Fruit fly (Drosophila melanogaster): Measurements from ENCODE around the gene Smyd5.

The Smyd5 gene

dm6 chr3R:21198073-21198472, 20.5 kb downstream of the Smyd5 start (continued):
- TF ChIP-seq sens (GFP tag) (no peak), otp (GFP tag; IDR thresholded peaks at IDR 0.05) (no peak), Pdp1 (GFP tag; optimal IDR thresholded peaks at IDR 0.05) (peak in 1 of 2 experiments; percentile 74), Ptx1 (GFP tag; IDR thresholded peaks at IDR 0.05) (no peak), Med (GFP tag) (peak; percentile 57), rib (GFP tag; IDR thresholded peaks at IDR 0.05) (peak; percentile 63; the same call in 1 of the 2 replicates), B-H2 (GFP tag; optimal IDR thresholded peaks at IDR 0.05) (peak; percentile 36), BtbVII (GFP tag; optimal IDR thresholded peaks at IDR 0.05) (peak; percentile 1), CG8290 (GFP tag; optimal IDR thresholded peaks at IDR 0.05) (no peak), CG8290 (tag; optimal IDR thresholded peaks at IDR 0.05) (peak in 1 of 2 experiments; percentile 5), emc (GFP tag; optimal IDR thresholded peaks at IDR 0.05) (no peak), sd (tag; optimal IDR thresholded peaks at IDR 0.05) (peak; percentile 83), C15 (GFP tag; IDR thresholded peaks at IDR 0.05) (0 out of 3 replicates have a peak, but pooled peaks have one; percentile 38), cwo (GFP tag; optimal IDR thresholded peaks at IDR 0.05) (peak; percentile 60), exex (tag; optimal IDR thresholded peaks at IDR 0.05) (peak; percentile 97), ftz-f1 (GFP tag; optimal IDR thresholded peaks at IDR 0.05) (no peak), sug (tag; optimal IDR thresholded peaks at IDR 0.05) (peak; percentile 100), caup (GFP tag; optimal IDR thresholded peaks at IDR 0.05; ENCODE audit: severe bottlenecking) (peak; percentile 28), nau (GFP tag; optimal IDR thresholded peaks at IDR 0.05) (no peak), Xbp1 (GFP tag; optimal IDR thresholded peaks at IDR 0.05) (no peak)

- TF ChIP-seq Med (GFP tag) (peak; percentile 18), CG3065 (GFP tag; optimal IDR thresholded peaks at IDR 0.05) (no peak)
These were observed 21.0 kb downstream of the Smyd5 start for dm6 chr3R:21197566-21197965.

- TF ChIP-seq Blimp-1 (GFP tag; optimal IDR thresholded peaks at IDR 0.05) = peak; percentile 14
- TF ChIP-seq shn (GFP tag; optimal IDR thresholded peaks at IDR 0.05) = no peak
- peak; percentile 34 for TF ChIP-seq phol (tag; optimal IDR thresholded peaks at IDR 0.05)
- TF ChIP-seq CG8388 (GFP tag; optimal IDR thresholded peaks at IDR 0.05) = peak; percentile 1
- TF ChIP-seq chif (GFP tag; optimal IDR thresholded peaks at IDR 0.05) = peak in 1 of 2 experiments; percentile 21
- no peak for TF ChIP-seq CG2129 (GFP tag; IDR thresholded peaks at IDR 0.05; ENCODE audit: partially characterized antibody)
- TF ChIP-seq CG2678 (tag; optimal IDR thresholded peaks at IDR 0.05) = peak; percentile 21
- TF ChIP-seq CG30020 (tag; optimal IDR thresholded peaks at IDR 0.05) = no peak
- 0 out of 2 replicates have a peak, but pooled peaks have one; percentile 34 for TF ChIP-seq CG9932 (GFP tag; IDR thresholded peaks at IDR 0.05)
- TF ChIP-seq Oli (tag; optimal IDR thresholded peaks at IDR 0.05) = peak; percentile 32
- TF ChIP-seq H15 (GFP tag; IDR thresholded peaks at IDR 0.05) = 0 out of 3 replicates have a peak, but pooled peaks have one; percentile 12
- TF ChIP-seq ems (GFP tag; optimal IDR thresholded peaks at IDR 0.05) = no peak
- TF ChIP-seq otp (GFP tag; IDR thresholded peaks at IDR 0.05) = no peak
- TF ChIP-seq CG9727 (GFP tag; optimal IDR thresholded peaks at IDR 0.05) = peak; percentile 23
- no peak for TF ChIP-seq ssp (GFP tag; IDR thresholded peaks at IDR 0.05)
- TF ChIP-seq Ssrp (tag; optimal IDR thresholded peaks at IDR 0.05) = peak; percentile 5
- TF ChIP-seq ranshi (GFP tag; IDR thresholded peaks at IDR 0.05) = no peak
- peak in 1 of 2 experiments; percentile 40 for TF ChIP-seq bsh (GFP tag; optimal IDR thresholded peaks at IDR 0.05)
- 0 out of 2 replicates have a peak, but pooled peaks have one; percentile 35 for TF ChIP-seq CG31441 (GFP tag; IDR thresholded peaks at IDR 0.05)
- no peak for TF ChIP-seq prd (optimal IDR thresholded peaks at IDR 0.05)
- peak; percentile 56 for TF ChIP-seq prd (GFP tag; IDR thresholded peaks at IDR 0.05)
- peak; percentile 78 for TF ChIP-seq Ets65A (GFP tag)
- TF ChIP-seq sisA (GFP tag; IDR thresholded peaks at IDR 0.05) = 0 out of 2 replicates have a peak, but pooled peaks have one; percentile 18
- TF ChIP-seq CG6689 (GFP tag; IDR thresholded peaks at IDR 0.05) = 0 out of 2 replicates have a peak, but pooled peaks have one; percentile 22
- no peak for TF ChIP-seq CG16815 (GFP tag; optimal IDR thresholded peaks at IDR 0.05)
- peak; percentile 13 for TF ChIP-seq zen (tag; optimal IDR thresholded peaks at IDR 0.05)
- peak; percentile 44; the same call in 1 of the 2 replicates for TF ChIP-seq slbo (GFP tag; IDR thresholded peaks at IDR 0.05)
These were observed 23.2 kb downstream of the Smyd5 start for dm6 chr3R:21195210-21195967.
